Worm (Caenorhabditis elegans) whole organism, L1 larva: ENCODE measurements around the gene K07F5.8.
A peak's percentile ranks its signal among the peaks of the same experiment; 100 is the strongest.

Experiments used
- C04F5.9 ChIP-seq: sonication (generic microtip); optimal IDR thresholded peaks from 2 replicates; lab custom pipeline; 2016; ENCODE audit warnings: missing genetic modification characterization, missing compliant biosample characterization
- C16A3.4 ChIP-seq: fragments of 150-350 bp; optimal IDR thresholded peaks from 2 replicates; lab custom pipeline; 2014; ENCODE audit warnings: missing biosample characterization, missing genetic modification characterization
- Y116A8C.19 ChIP-seq: sonication (generic microtip); optimal IDR thresholded peaks from 2 replicates; lab custom pipeline; 2016; ENCODE audit warnings: missing compliant biosample characterization, missing genetic modification characterization, borderline replicate concordance
- alr-1 ChIP-seq: fragments of 200-800 bp; sonication (Bioruptor generic); optimal IDR thresholded peaks from 2 replicates; lab custom pipeline; 2018; ENCODE audit warnings: borderline replicate concordance, mild to moderate bottlenecking, missing genetic modification characterization, missing compliant biosample characterization
- aly-2 ChIP-seq: fragments of 150-350 bp; optimal IDR thresholded peaks from 2 replicates; lab custom pipeline; 2014; ENCODE audit warnings: missing biosample characterization, missing genetic modification characterization
- ceh-63 ChIP-seq: fragments of 200-800 bp; sonication (Bioruptor generic); optimal IDR thresholded peaks from 2 replicates; lab custom pipeline; 2018; ENCODE audit warnings: mild to moderate bottlenecking, missing genetic modification characterization, missing compliant biosample characterization
- ceh-90 ChIP-seq: sonication (generic microtip); optimal IDR thresholded peaks from 2 replicates; lab custom pipeline; 2016; ENCODE audit warnings: missing genetic modification characterization, missing compliant biosample characterization
- dpl-1 ChIP-seq, 3 experiments: fragments of 150-350 bp in 2 of 3; sonication (generic microtip) in 1 of 3; optimal IDR thresholded peaks; 2 replicates each; lab custom pipeline; 2014 to 2017; ENCODE audit warnings: missing biosample characterization in 3 of 3, missing genetic modification characterization in 3 of 3, missing genetic modification reagents in 3 of 3
- elt-2 ChIP-seq: sonication (generic microtip); optimal IDR thresholded peaks from 2 replicates; lab custom pipeline; 2016; ENCODE audit warnings: missing genetic modification characterization, mild to moderate bottlenecking, inconsistent platforms, missing compliant biosample characterization, missing genetic modification reagents
- elt-3 ChIP-seq, 6 experiments: fragments of 150-350 bp in 1 of 6; sonication (generic microtip); optimal IDR thresholded peaks; 2 replicates each; lab custom pipeline; 2017 to 2018; ENCODE audit warnings: missing biosample characterization in 6 of 6, missing genetic modification characterization in 6 of 6, inconsistent platforms in 1 of 6
- ets-5 ChIP-seq: fragments of 200-800 bp; sonication (Bioruptor generic); IDR thresholded peaks from 2 replicates; pipeline ENCODE4 v1.3.6; 2022; ENCODE audit warnings: missing genetic modification characterization, missing compliant biosample characterization
- fkh-10 ChIP-seq: sonication (generic microtip); optimal IDR thresholded peaks from 2 replicates; lab custom pipeline; 2017; ENCODE audit warnings: missing biosample characterization, missing genetic modification reagents, missing genetic modification characterization
- fkh-4 ChIP-seq: sonication (generic microtip); optimal IDR thresholded peaks from 2 replicates; lab custom pipeline; 2016; ENCODE audit warnings: missing compliant biosample characterization, missing genetic modification characterization, borderline replicate concordance
- fkh-8 ChIP-seq: sonication (generic microtip); optimal IDR thresholded peaks from 2 replicates; lab custom pipeline; 2016; ENCODE audit warnings: mild to moderate bottlenecking, missing genetic modification characterization, missing compliant biosample characterization
- fos-1 ChIP-seq: fragments of 150-350 bp; optimal IDR thresholded peaks from 2 replicates; lab custom pipeline; 2014; ENCODE audit warnings: missing biosample characterization, missing genetic modification characterization
- grh-1 ChIP-seq: fragments of 200-800 bp; sonication (Bioruptor generic); IDR thresholded peaks from 2 replicates; pipeline ENCODE4 v1.3.6; 2022; ENCODE audit warnings: missing genetic modification reagents, missing genetic modification characterization, missing compliant biosample characterization
- hpl-2 ChIP-seq: fragments of 150-350 bp; optimal IDR thresholded peaks from 2 replicates; lab custom pipeline; 2014; ENCODE audit warnings: missing biosample characterization, missing genetic modification reagents, missing genetic modification characterization
- jun-1 ChIP-seq: fragments of 150-350 bp; optimal IDR thresholded peaks from 2 replicates; lab custom pipeline; 2014; ENCODE audit warnings: missing biosample characterization, missing genetic modification reagents, missing genetic modification characterization
- lin-35 ChIP-seq, 2 experiments: fragments of 150-350 bp; optimal IDR thresholded peaks; 2 replicates each; lab custom pipeline; 2014; ENCODE audit warnings: missing biosample characterization in 2 of 2, missing genetic modification characterization in 2 of 2, missing genetic modification reagents in 2 of 2
- lsy-2 ChIP-seq, 2 experiments: fragments of 150-350 bp; optimal IDR thresholded peaks; 2 replicates each; lab custom pipeline; 2014; ENCODE audit warnings: missing biosample characterization in 2 of 2, missing genetic modification characterization in 2 of 2
- mef-2 ChIP-seq: fragments of 150-350 bp; optimal IDR thresholded peaks from 2 replicates; lab custom pipeline; 2014; ENCODE audit warnings: missing biosample characterization, missing genetic modification characterization
- nhr-237 ChIP-seq: fragments of 150-350 bp; optimal IDR thresholded peaks from 2 replicates; lab custom pipeline; 2014; ENCODE audit warnings: missing biosample characterization, missing genetic modification characterization
- nhr-28 ChIP-seq: fragments of 150-350 bp; optimal IDR thresholded peaks from 2 replicates; lab custom pipeline; 2014; ENCODE audit warnings: missing biosample characterization, missing genetic modification characterization
- nhr-76 ChIP-seq: sonication (generic microtip); optimal IDR thresholded peaks from 2 replicates; lab custom pipeline; 2017; ENCODE audit warnings: missing biosample characterization, missing genetic modification characterization
- nhr-84 ChIP-seq: sonication (generic microtip); optimal IDR thresholded peaks from 2 replicates; lab custom pipeline; 2017; ENCODE audit warnings: missing biosample characterization, missing genetic modification characterization
- nhr-90 ChIP-seq: sonication (generic microtip); optimal IDR thresholded peaks from 2 replicates; lab custom pipeline; 2016; ENCODE audit warnings: mild to moderate bottlenecking, missing genetic modification characterization, missing compliant biosample characterization; ENCODE audit not compliant: poor library complexity
- pag-3 ChIP-seq: sonication (generic microtip); optimal IDR thresholded peaks from 2 replicates; lab custom pipeline; 2017; ENCODE audit warnings: missing genetic modification characterization, mild to moderate bottlenecking, missing compliant biosample characterization, antibody characterized with exemption, borderline replicate concordance; ENCODE audit not compliant: insufficient read depth
- rnt-1 ChIP-seq: sonication (generic microtip); optimal IDR thresholded peaks from 2 replicates; lab custom pipeline; 2016; ENCODE audit warnings: mild to moderate bottlenecking, missing genetic modification characterization, moderate library complexity, missing compliant biosample characterization
- skn-1 ChIP-seq: fragments of 150-350 bp; optimal IDR thresholded peaks from 2 replicates; lab custom pipeline; 2014; ENCODE audit warnings: missing biosample characterization, missing genetic modification characterization
- snpc-4 ChIP-seq: fragments of 150-350 bp; optimal IDR thresholded peaks from 2 replicates; lab custom pipeline; 2014; ENCODE audit warnings: missing biosample characterization, missing genetic modification characterization
- snu-23 ChIP-seq: sonication (generic microtip); optimal IDR thresholded peaks from 2 replicates; lab custom pipeline; 2016; ENCODE audit warnings: missing genetic modification characterization, missing compliant biosample characterization
- sox-4 ChIP-seq: sonication (generic microtip); optimal IDR thresholded peaks from 2 replicates; lab custom pipeline; 2016; ENCODE audit warnings: missing genetic modification characterization, missing compliant biosample characterization
- sup-37 ChIP-seq: fragments of 200-800 bp; sonication (Bioruptor generic); optimal IDR thresholded peaks from 2 replicates; lab custom pipeline; 2018; ENCODE audit warnings: mild to moderate bottlenecking, missing genetic modification characterization, missing compliant biosample characterization
- swsn-7 ChIP-seq: sonication (generic microtip); optimal IDR thresholded peaks from 2 replicates; lab custom pipeline; 2016; ENCODE audit warnings: missing genetic modification characterization, missing compliant biosample characterization
- tbx-2 ChIP-seq: sonication (generic microtip); optimal IDR thresholded peaks from 2 replicates; lab custom pipeline; 2016; ENCODE audit warnings: missing genetic modification characterization, missing compliant biosample characterization
- unc-30 ChIP-seq: sonication (generic microtip); optimal IDR thresholded peaks from 2 replicates; lab custom pipeline; 2017; ENCODE audit warnings: missing biosample characterization, missing genetic modification characterization
- unc-86 ChIP-seq: sonication (generic microtip); optimal IDR thresholded peaks from 2 replicates; lab custom pipeline; 2016; ENCODE audit warnings: missing genetic modification characterization, missing compliant biosample characterization
- xbp-1 ChIP-seq: sonication (generic microtip); optimal IDR thresholded peaks from 2 replicates; lab custom pipeline; 2016; ENCODE audit warnings: missing genetic modification characterization, missing compliant biosample characterization
- zip-4 ChIP-seq: fragments of 200-800 bp; sonication (Bioruptor generic); optimal IDR thresholded peaks from 2 replicates; lab custom pipeline; 2018; ENCODE audit warnings: mild to moderate bottlenecking, missing genetic modification characterization, moderate library complexity, missing compliant biosample characterization

The K07F5.8 gene

DNA sequence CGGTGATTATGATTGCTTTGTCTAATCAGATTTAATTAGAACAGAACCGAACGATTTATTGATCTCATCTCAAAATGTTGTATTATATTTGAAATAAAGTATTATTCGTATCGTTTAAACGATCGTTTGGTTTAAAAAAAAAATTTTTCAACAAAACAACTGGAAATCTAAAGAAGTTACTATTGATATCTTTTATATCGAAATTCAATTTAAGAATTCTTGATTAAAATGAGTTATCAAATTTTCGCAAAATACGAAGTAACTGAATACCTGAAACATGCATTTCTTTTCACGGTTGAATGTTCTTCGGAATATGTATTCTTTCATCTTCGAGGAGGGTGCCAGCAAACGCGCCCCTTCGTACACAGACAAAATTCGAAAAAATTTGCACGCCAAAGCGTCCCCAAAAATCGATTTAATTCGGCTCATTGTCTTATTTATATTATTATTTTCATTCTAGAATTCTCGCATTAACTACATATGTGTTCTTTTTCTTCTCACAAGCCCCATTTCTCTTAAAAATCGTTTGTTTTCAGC lies 8.5 kb upstream of the K07F5.8 start, which contains the start of gene npp-1 (continued):
- TF ChIP-seq C04F5.9 = no peak
- TF ChIP-seq unc-30 (tag; lab: Kevin White, UChicago) = no peak
- no peak for TF ChIP-seq ets-5 (GFP tag; lab: Robert Waterston, UW)
- TF ChIP-seq fos-1 (tag; lab: Kevin White, UChicago) = no peak
- no peak for TF ChIP-seq mef-2 (tag; lab: Kevin White, UChicago)
- no peak for TF ChIP-seq jun-1 (tag; lab: Kevin White, UChicago)
- no peak for TF ChIP-seq hpl-2
- TF ChIP-seq pag-3 (tag; lab: Kevin White, UChicago) = no peak
- no peak for TF ChIP-seq nhr-84
- TF ChIP-seq nhr-237 (tag; lab: Kevin White, UChicago) = no peak
- TF ChIP-seq xbp-1 (tag; lab: Kevin White, UChicago) = no peak
- no peak for TF ChIP-seq sox-4 (tag; lab: Kevin White, UChicago)
- no peak for TF ChIP-seq fkh-8
- no peak for TF ChIP-seq grh-1
- TF ChIP-seq C16A3.4 = peak; percentile 79
- TF ChIP-seq dpl-1 (GFP tag; optimal IDR thresholded peaks at IDR 0.05; lab: Kevin White, UChicago) = peak; percentile 49 to 69 (median 49)
- TF ChIP-seq sup-37 = no peak
- TF ChIP-seq unc-86 (tag; lab: Kevin White, UChicago) = no peak
- peak; percentile 34 to 81 for TF ChIP-seq lin-35 (GFP tag; optimal IDR thresholded peaks at IDR 0.05; lab: Kevin White, UChicago)
- TF ChIP-seq aly-2 (tag; lab: Kevin White, UChicago) = no peak
- TF ChIP-seq snpc-4 (tag; lab: Kevin White, UChicago) = no peak
- TF ChIP-seq nhr-28 = no peak
- peak; percentile 17 for TF ChIP-seq nhr-90 (tag; lab: Kevin White, UChicago)
- no peak for TF ChIP-seq tbx-2 (tag; lab: Kevin White, UChicago)
- TF ChIP-seq swsn-7 (tag; lab: Kevin White, UChicago) = no peak
- no peak for TF ChIP-seq fkh-10 (GFP tag; lab: Kevin White, UChicago)
- no peak for TF ChIP-seq skn-1 (tag; lab: Kevin White, UChicago)
- no peak for TF ChIP-seq alr-1 (tag; lab: Kevin White, UChicago)
- no peak for TF ChIP-seq Y116A8C.19
- no peak for TF ChIP-seq fkh-4 (tag; lab: Kevin White, UChicago)
- no peak for TF ChIP-seq ceh-63 (GFP tag; lab: Kevin White, UChicago)

DNA sequence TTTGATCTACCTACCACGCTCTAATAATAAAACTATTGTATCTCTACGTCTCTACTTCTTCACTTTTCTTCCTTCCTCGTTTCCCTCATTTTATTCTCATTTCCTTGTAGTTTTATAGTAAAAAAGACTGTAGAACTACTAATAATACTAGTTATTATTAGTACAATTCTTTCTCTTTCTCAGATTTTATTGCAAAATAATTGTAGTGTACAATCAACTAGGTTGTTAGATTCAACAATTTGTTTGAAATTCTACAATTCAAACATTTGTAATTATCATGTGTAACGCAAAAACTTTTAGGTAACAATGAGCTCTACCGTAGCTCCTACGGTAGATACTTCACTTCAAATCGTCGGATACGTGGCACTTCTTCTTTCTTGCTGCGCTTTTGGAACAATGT lies 6.2 kb upstream of the K07F5.8 start, which contains the start of gene K07F5.12:
TSS of gene K07F5.12 (plus strand) at position 301 of the 400 bp plus-strand sequence.
- TF ChIP-seq lsy-2 (tag; optimal IDR thresholded peaks at IDR 0.05; lab: Kevin White, UChicago) (no peak), ceh-90 (tag; lab: Kevin White, UChicago) (no peak), elt-3 (tag; optimal IDR thresholded peaks at IDR 0.05; lab: Kevin White, UChicago) (no peak), rnt-1 (tag; lab: Kevin White, UChicago) (no peak), alr-1 (tag; lab: Kevin White, UChicago) (no peak), ets-5 (GFP tag; lab: Robert Waterston, UW) (no peak), jun-1 (tag; lab: Kevin White, UChicago) (no peak), swsn-7 (tag; lab: Kevin White, UChicago) (no peak)

DNA sequence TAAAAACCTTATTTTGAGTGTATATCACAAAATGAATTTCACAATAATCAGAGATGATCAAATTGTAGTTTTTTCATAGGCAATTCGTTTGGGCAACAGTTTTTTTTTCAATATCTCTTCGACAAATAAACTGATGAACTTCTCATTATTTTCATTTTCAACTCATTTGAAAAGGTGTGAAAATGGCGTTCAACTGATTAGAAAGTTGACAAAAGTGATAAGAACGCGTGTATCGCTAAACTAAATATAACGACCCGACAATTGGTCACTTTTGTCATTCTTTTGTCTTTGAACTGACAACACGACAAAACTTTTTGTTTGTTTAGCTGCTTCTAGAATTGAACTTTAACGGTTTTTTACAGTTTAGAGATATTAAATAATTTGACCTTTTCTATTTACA lies 5.4 kb upstream of the K07F5.8 start:
- TF ChIP-seq zip-4 (GFP tag; lab: Kevin White, UChicago) (no peak), snu-23 (no peak), elt-2 (peak; percentile 5), nhr-76 (tag; lab: Kevin White, UChicago) (no peak)
- TF ChIP-seq, all 84 proteins: peak for 1
